Worm (Caenorhabditis elegans) whole organism, L1 larva: ENCODE results near the gene cchl-1.

Experiments used
- C04F5.9 ChIP-seq: sonication (generic microtip); optimal IDR thresholded peaks from 2 replicates; lab custom pipeline; 2016; ENCODE audit warnings: missing genetic modification characterization, missing compliant biosample characterization
- C34B4.2 ChIP-seq: sonication (generic microtip); optimal IDR thresholded peaks from 2 replicates; lab custom pipeline; 2017; ENCODE audit warnings: mild to moderate bottlenecking, missing genetic modification characterization, missing compliant biosample characterization
- Y116A8C.19 ChIP-seq: sonication (generic microtip); optimal IDR thresholded peaks from 2 replicates; lab custom pipeline; 2016; ENCODE audit warnings: missing compliant biosample characterization, missing genetic modification characterization, borderline replicate concordance
- aly-2 ChIP-seq: fragments of 150-350 bp; optimal IDR thresholded peaks from 2 replicates; lab custom pipeline; 2014; ENCODE audit warnings: missing biosample characterization, missing genetic modification characterization
- ama-1 ChIP-seq: fragments of 150-350 bp; optimal IDR thresholded peaks from 2 replicates; lab custom pipeline; 2014
- blmp-1 ChIP-seq: fragments of 150-350 bp; optimal IDR thresholded peaks from 2 replicates; lab custom pipeline; 2014; ENCODE audit warnings: missing biosample characterization, missing genetic modification characterization
- ceh-8 ChIP-seq: fragments of 200-800 bp; sonication (Bioruptor generic); optimal IDR thresholded peaks from 2 replicates; lab custom pipeline; 2018; ENCODE audit warnings: mild to moderate bottlenecking, missing genetic modification characterization, moderate library complexity, missing compliant biosample characterization
- ceh-88 ChIP-seq: fragments of 200-800 bp; sonication (Bioruptor generic); IDR thresholded peaks from 2 replicates; pipeline ENCODE4 v1.3.6; 2022; ENCODE audit warnings: missing genetic modification characterization, missing compliant biosample characterization
- ces-1 ChIP-seq: fragments of 150-350 bp; optimal IDR thresholded peaks from 2 replicates; lab custom pipeline; 2014; ENCODE audit warnings: missing biosample characterization, missing genetic modification reagents, missing genetic modification characterization
- dsc-1 ChIP-seq: sonication (generic microtip); optimal IDR thresholded peaks from 2 replicates; lab custom pipeline; 2016; ENCODE audit warnings: mild to moderate bottlenecking, missing genetic modification characterization, missing compliant biosample characterization
- efl-3 ChIP-seq: fragments of 200-800 bp; sonication (Bioruptor generic); optimal IDR thresholded peaks from 2 replicates; lab custom pipeline; 2018; ENCODE audit warnings: mild to moderate bottlenecking, missing genetic modification characterization, missing compliant biosample characterization
- elt-2 ChIP-seq: sonication (generic microtip); optimal IDR thresholded peaks from 2 replicates; lab custom pipeline; 2016; ENCODE audit warnings: missing genetic modification characterization, mild to moderate bottlenecking, inconsistent platforms, missing compliant biosample characterization, missing genetic modification reagents
- elt-3 ChIP-seq, 6 experiments: fragments of 150-350 bp in 1 of 6; sonication (generic microtip); optimal IDR thresholded peaks; 2 replicates each; lab custom pipeline; 2017 to 2018; ENCODE audit warnings: missing biosample characterization in 6 of 6, missing genetic modification characterization in 6 of 6, inconsistent platforms in 1 of 6
- ets-5 ChIP-seq: fragments of 200-800 bp; sonication (Bioruptor generic); IDR thresholded peaks from 2 replicates; pipeline ENCODE4 v1.3.6; 2022; ENCODE audit warnings: missing genetic modification characterization, missing compliant biosample characterization
- fkh-10 ChIP-seq: sonication (generic microtip); optimal IDR thresholded peaks from 2 replicates; lab custom pipeline; 2017; ENCODE audit warnings: missing biosample characterization, missing genetic modification reagents, missing genetic modification characterization
- fkh-4 ChIP-seq: sonication (generic microtip); optimal IDR thresholded peaks from 2 replicates; lab custom pipeline; 2016; ENCODE audit warnings: missing compliant biosample characterization, missing genetic modification characterization, borderline replicate concordance
- fos-1 ChIP-seq: fragments of 150-350 bp; optimal IDR thresholded peaks from 2 replicates; lab custom pipeline; 2014; ENCODE audit warnings: missing biosample characterization, missing genetic modification characterization
- grh-1 ChIP-seq: fragments of 200-800 bp; sonication (Bioruptor generic); IDR thresholded peaks from 2 replicates; pipeline ENCODE4 v1.3.6; 2022; ENCODE audit warnings: missing genetic modification reagents, missing genetic modification characterization, missing compliant biosample characterization
- hlh-17 ChIP-seq: fragments of 200-800 bp; sonication (Bioruptor generic); optimal IDR thresholded peaks from 2 replicates; lab custom pipeline; 2018; ENCODE audit warnings: missing genetic modification characterization, mild to moderate bottlenecking, missing compliant biosample characterization, moderate library complexity, borderline replicate concordance
- hpl-2 ChIP-seq: fragments of 150-350 bp; optimal IDR thresholded peaks from 2 replicates; lab custom pipeline; 2014; ENCODE audit warnings: missing biosample characterization, missing genetic modification reagents, missing genetic modification characterization
- irx-1 ChIP-seq: sonication (generic microtip); optimal IDR thresholded peaks from 2 replicates; lab custom pipeline; 2016; ENCODE audit warnings: missing genetic modification characterization, missing compliant biosample characterization
- jun-1 ChIP-seq: fragments of 150-350 bp; optimal IDR thresholded peaks from 2 replicates; lab custom pipeline; 2014; ENCODE audit warnings: missing biosample characterization, missing genetic modification reagents, missing genetic modification characterization
- lin-13 ChIP-seq: fragments of 150-350 bp; optimal IDR thresholded peaks from 2 replicates; lab custom pipeline; 2014; ENCODE audit warnings: missing biosample characterization, missing genetic modification reagents, missing genetic modification characterization
- lin-14 ChIP-seq: fragments of 200-800 bp; sonication (Bioruptor generic); optimal IDR thresholded peaks from 2 replicates; lab custom pipeline; 2018; ENCODE audit warnings: mild to moderate bottlenecking, missing genetic modification characterization, moderate library complexity, missing compliant biosample characterization
- lin-15B ChIP-seq: fragments of 150-350 bp; sonication (generic microtip); optimal IDR thresholded peaks from 3 replicates; lab custom pipeline; 2014; ENCODE audit warnings: missing biosample characterization, missing genetic modification characterization
- lin-35 ChIP-seq, 2 experiments: fragments of 150-350 bp; optimal IDR thresholded peaks; 2 replicates each; lab custom pipeline; 2014; ENCODE audit warnings: missing biosample characterization in 2 of 2, missing genetic modification characterization in 2 of 2, missing genetic modification reagents in 2 of 2
- lir-3 ChIP-seq: sonication (generic microtip); optimal IDR thresholded peaks from 2 replicates; lab custom pipeline; 2016; ENCODE audit warnings: mild to moderate bottlenecking, missing genetic modification characterization, moderate library complexity, missing compliant biosample characterization; ENCODE audit not compliant: poor library complexity
- lsy-2 ChIP-seq, 2 experiments: fragments of 150-350 bp; optimal IDR thresholded peaks; 2 replicates each; lab custom pipeline; 2014; ENCODE audit warnings: missing biosample characterization in 2 of 2, missing genetic modification characterization in 2 of 2
- mab-9 ChIP-seq: fragments of 200-800 bp; sonication (Bioruptor generic); IDR thresholded peaks from 2 replicates; pipeline ENCODE4 v1.3.6; 2022; ENCODE audit warnings: missing genetic modification reagents, missing genetic modification characterization, missing compliant biosample characterization
- nhr-11 ChIP-seq: fragments of 150-350 bp; optimal IDR thresholded peaks from 2 replicates; lab custom pipeline; 2014; ENCODE audit warnings: missing biosample characterization, missing genetic modification characterization
- nhr-20 ChIP-seq: sonication (generic microtip); optimal IDR thresholded peaks from 2 replicates; lab custom pipeline; 2016; ENCODE audit warnings: mild to moderate bottlenecking, missing genetic modification characterization, missing compliant biosample characterization
- nhr-47 ChIP-seq: sonication (generic microtip); optimal IDR thresholded peaks from 2 replicates; lab custom pipeline; 2016; ENCODE audit warnings: mild to moderate bottlenecking, missing genetic modification characterization, moderate library complexity, missing compliant biosample characterization
- nhr-77 ChIP-seq: fragments of 150-350 bp; optimal IDR thresholded peaks from 2 replicates; lab custom pipeline; 2014; ENCODE audit warnings: missing biosample characterization, missing genetic modification characterization
- nhr-85 ChIP-seq: sonication (generic microtip); peaks from one replicate; lab custom pipeline; 2016; ENCODE audit warnings: missing genetic modification characterization, inconsistent platforms, missing compliant biosample characterization
- pag-3 ChIP-seq: sonication (generic microtip); optimal IDR thresholded peaks from 2 replicates; lab custom pipeline; 2017; ENCODE audit warnings: missing genetic modification characterization, mild to moderate bottlenecking, missing compliant biosample characterization, antibody characterized with exemption, borderline replicate concordance; ENCODE audit not compliant: insufficient read depth
- pax-3 ChIP-seq: fragments of 200-800 bp; sonication (Bioruptor generic); optimal IDR thresholded peaks from 2 replicates; lab custom pipeline; 2018; ENCODE audit warnings: mild to moderate bottlenecking, missing genetic modification characterization, moderate library complexity, missing compliant biosample characterization
- snu-23 ChIP-seq: sonication (generic microtip); optimal IDR thresholded peaks from 2 replicates; lab custom pipeline; 2016; ENCODE audit warnings: missing genetic modification characterization, missing compliant biosample characterization
- sox-4 ChIP-seq: sonication (generic microtip); optimal IDR thresholded peaks from 2 replicates; lab custom pipeline; 2016; ENCODE audit warnings: missing genetic modification characterization, missing compliant biosample characterization
- sup-37 ChIP-seq: fragments of 200-800 bp; sonication (Bioruptor generic); optimal IDR thresholded peaks from 2 replicates; lab custom pipeline; 2018; ENCODE audit warnings: mild to moderate bottlenecking, missing genetic modification characterization, missing compliant biosample characterization
- tbx-2 ChIP-seq: sonication (generic microtip); optimal IDR thresholded peaks from 2 replicates; lab custom pipeline; 2016; ENCODE audit warnings: missing genetic modification characterization, missing compliant biosample characterization
- tlp-1 ChIP-seq: fragments of 150-350 bp; optimal IDR thresholded peaks from 2 replicates; lab custom pipeline; 2014; ENCODE audit warnings: missing biosample characterization, missing genetic modification characterization
- unc-130 ChIP-seq: fragments of 150-350 bp; optimal IDR thresholded peaks from 2 replicates; lab custom pipeline; 2017; ENCODE audit warnings: missing biosample characterization, missing genetic modification characterization, inconsistent platforms
- unc-30 ChIP-seq: sonication (generic microtip); optimal IDR thresholded peaks from 2 replicates; lab custom pipeline; 2017; ENCODE audit warnings: missing biosample characterization, missing genetic modification characterization
- unc-62 ChIP-seq: fragments of 150-350 bp; optimal IDR thresholded peaks from 2 replicates; lab custom pipeline; 2014; ENCODE audit warnings: missing biosample characterization, missing genetic modification reagents, missing genetic modification characterization
- unc-98 ChIP-seq: fragments of 200-800 bp; sonication (Bioruptor generic); IDR thresholded peaks from 2 replicates; pipeline ENCODE4 v1.3.6; 2022; ENCODE audit warnings: missing genetic modification characterization, missing compliant biosample characterization
- vab-15 ChIP-seq: sonication (generic microtip); optimal IDR thresholded peaks from 2 replicates; lab custom pipeline; 2017; ENCODE audit warnings: missing genotype, mild to moderate bottlenecking, missing genetic modification characterization, missing compliant biosample characterization
- zag-1 ChIP-seq: fragments of 150-350 bp; optimal IDR thresholded peaks from 2 replicates; lab custom pipeline; 2014; ENCODE audit warnings: missing biosample characterization, missing genetic modification characterization
- ztf-11 ChIP-seq, 2 experiments: sonication (generic microtip); optimal IDR thresholded peaks; 2 replicates each; lab custom pipeline; 2016 to 2017; ENCODE audit warnings: missing genetic modification characterization in 2 of 2, missing biosample characterization in 1 of 2, missing compliant biosample characterization in 1 of 2
- ztf-4 ChIP-seq: fragments of 150-350 bp; optimal IDR thresholded peaks from 2 replicates; lab custom pipeline; 2014; ENCODE audit warnings: missing biosample characterization, missing genetic modification characterization

cchl-1 gene

ce11 chrII:11202581-11203271 lies 33.5 kb downstream of the cchl-1 start, which contains the start of gene srap-1:
srap-1 (plus strand) TSS chrII:11203221.
- no peak for TF ChIP-seq elt-3 (tag; optimal IDR thresholded peaks at IDR 0.05; lab: Kevin White, UChicago)
- no peak for TF ChIP-seq lin-13 (GFP tag; lab: Kevin White, UChicago)
- no peak for TF ChIP-seq pax-3 (tag; lab: Kevin White, UChicago)
- TF ChIP-seq unc-62 (GFP tag; lab: Kevin White, UChicago), result no peak
- TF ChIP-seq nhr-11, result no peak
- no peak for TF ChIP-seq ces-1
- TF ChIP-seq lin-14 (GFP tag; lab: Kevin White, UChicago), result peak; percentile 8
- no peak for TF ChIP-seq lin-35 (GFP tag; optimal IDR thresholded peaks at IDR 0.05; lab: Kevin White, UChicago)
- TF ChIP-seq ceh-8, result no peak
- TF ChIP-seq zag-1 (tag; lab: Kevin White, UChicago), result no peak
- TF ChIP-seq blmp-1 (tag; lab: Kevin White, UChicago), result peak; percentile 48
- TF ChIP-seq ama-1 (lab: Kevin White, UChicago), result no peak
- no peak for TF ChIP-seq ztf-11 (tag; optimal IDR thresholded peaks at IDR 0.05; lab: Kevin White, UChicago)
- no peak for TF ChIP-seq snu-23 (GFP tag; lab: Kevin White, UChicago)
- no peak for TF ChIP-seq fos-1
- TF ChIP-seq hpl-2 (GFP tag; lab: Kevin White, UChicago), result no peak
- no peak for TF ChIP-seq nhr-20 (tag; lab: Kevin White, UChicago)
- TF ChIP-seq mab-9 (GFP tag; lab: Robert Waterston, UW), result no peak
- peak; percentile 68 for TF ChIP-seq nhr-85
- no peak for TF ChIP-seq vab-15 (tag; lab: Kevin White, UChicago)
- TF ChIP-seq ztf-4, result no peak
- TF ChIP-seq hlh-17 (GFP tag; lab: Kevin White, UChicago), result no peak
- TF ChIP-seq grh-1 (GFP tag; lab: Robert Waterston, UW), result peak; percentile 56
- no peak for TF ChIP-seq efl-3 (GFP tag; lab: Kevin White, UChicago)
- no peak for TF ChIP-seq C34B4.2 (tag; lab: Kevin White, UChicago)
- TF ChIP-seq tlp-1, result no peak
- no peak for TF ChIP-seq dsc-1 (tag; lab: Kevin White, UChicago)
- no peak for TF ChIP-seq ceh-88
- TF ChIP-seq sup-37, result no peak
- TF ChIP-seq fkh-10 (GFP tag; lab: Kevin White, UChicago), result no peak
- no peak for TF ChIP-seq unc-30
- TF ChIP-seq unc-130 (tag; lab: Kevin White, UChicago), result no peak
- no peak for TF ChIP-seq unc-98 (GFP tag; lab: Robert Waterston, UW)
- no peak for TF ChIP-seq ets-5 (GFP tag; lab: Robert Waterston, UW)
- no peak for TF ChIP-seq irx-1

- no peak for TF ChIP-seq dsc-1 (tag; lab: Kevin White, UChicago)
- TF ChIP-seq nhr-47, result no peak
- TF ChIP-seq elt-2 (tag; lab: Kevin White, UChicago), result no peak
- no peak for TF ChIP-seq jun-1
- no peak for TF ChIP-seq ama-1 (lab: Kevin White, UChicago)
- no peak for TF ChIP-seq C04F5.9 (tag; lab: Kevin White, UChicago)
- no peak for TF ChIP-seq nhr-77 (tag; lab: Kevin White, UChicago)
- TF ChIP-seq tbx-2 (tag; lab: Kevin White, UChicago), result no peak
- no peak for TF ChIP-seq Y116A8C.19 (tag; lab: Kevin White, UChicago)
- no peak for TF ChIP-seq aly-2 (tag; lab: Kevin White, UChicago)
- TF ChIP-seq blmp-1 (tag; lab: Kevin White, UChicago), result peak; percentile 61
- TF ChIP-seq lin-15B (tag; lab: Kevin White, UChicago), result no peak
- no peak for TF ChIP-seq vab-15 (tag; lab: Kevin White, UChicago)
- TF ChIP-seq lir-3 (tag; lab: Kevin White, UChicago), result no peak
- TF ChIP-seq pag-3, result peak; percentile 11
- TF ChIP-seq sox-4, result no peak
- peak; percentile 20 for TF ChIP-seq lin-14 (GFP tag; lab: Kevin White, UChicago)
- no peak for TF ChIP-seq hpl-2 (GFP tag; lab: Kevin White, UChicago)
- TF ChIP-seq lsy-2 (tag; optimal IDR thresholded peaks at IDR 0.05; lab: Kevin White, UChicago), result no peak
- TF ChIP-seq fkh-4, result no peak
Observed at ce11 chrII:11200234-11200755, 35.9 kb downstream of the cchl-1 start.
